Worm (Caenorhabditis elegans) whole organism, midembryonic: ENCODE results near the gene bir-1.

Source experiments
- med-1 ChIP-seq: sonication (generic microtip); optimal IDR thresholded peaks from 2 replicates; lab custom pipeline; 2017; ENCODE audit warnings: missing genetic modification characterization, mild to moderate bottlenecking, missing compliant biosample characterization, antibody characterized with exemption, missing genetic modification reagents; ENCODE audit not compliant: insufficient read depth
- ref-1 ChIP-seq: fragments of 200-800 bp; sonication (Bioruptor generic); conservative IDR thresholded peaks from 2 replicates; pipeline ENCODE4 v1.3.6; 2022; ENCODE audit warnings: missing genetic modification reagents, missing genetic modification characterization, missing compliant biosample characterization

DNA sequence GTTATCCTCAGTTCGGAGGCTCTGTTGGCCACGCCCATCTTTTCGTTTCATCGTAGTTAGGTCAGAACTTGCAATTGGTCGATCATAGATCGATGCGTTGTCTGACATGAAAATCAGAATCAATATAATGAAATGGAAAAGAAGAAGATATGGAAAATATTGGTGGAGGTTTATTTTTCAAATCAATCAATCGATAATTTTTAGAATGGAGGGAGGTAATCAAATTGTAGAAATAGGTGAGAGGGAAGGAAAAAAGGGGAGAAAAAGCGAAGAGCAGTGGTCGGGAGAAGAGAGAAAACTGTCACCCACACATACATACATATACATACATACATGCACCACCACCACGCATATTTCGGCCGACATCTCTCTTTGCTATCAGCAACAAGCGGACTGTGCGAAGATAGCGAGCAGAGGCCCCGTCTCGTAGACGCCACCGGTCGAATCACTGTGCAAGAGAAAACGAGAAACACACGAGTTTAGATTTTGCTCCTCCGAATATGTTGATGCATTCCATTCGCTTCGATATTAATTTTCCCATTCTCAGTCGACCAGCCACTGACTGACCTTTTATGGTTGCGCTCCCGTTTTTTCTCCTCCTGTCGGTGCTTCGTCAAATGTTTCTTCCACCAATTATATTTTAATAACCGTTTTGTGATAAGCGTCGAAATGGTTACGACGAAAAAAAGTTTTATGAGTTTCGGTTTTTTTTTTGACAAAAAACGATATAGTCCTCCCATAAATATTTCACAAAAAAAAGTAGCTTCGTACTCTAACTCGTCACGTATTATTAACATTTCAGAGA lies 14.9 kb upstream of the bir-1 start, which contains the start of gene F35B12.10:
- TF ChIP-seq med-1 (GFP tag; lab: Kevin White, UChicago) (no peak), ref-1 (GFP tag; lab: Robert Waterston, UW) (no peak)
